Worm (Caenorhabditis elegans): ENCODE data around the gene trul-1.

ce11 chrII:296911-297440, 14.6 kb upstream of the trul-1 start, which contains the start of the genes clec-117 and B0432.1:
- TF ChIP-seq unc-39 (tag; optimal IDR thresholded peaks at IDR 0.05) (no peak), nhr-77 (tag; optimal IDR thresholded peaks at IDR 0.05) (no peak), nfya-1 (tag; optimal IDR thresholded peaks at IDR 0.05; ENCODE audit: insufficient read depth) (no peak), nhr-76 (tag; optimal IDR thresholded peaks at IDR 0.05) (no peak), fos-1 (tag; optimal IDR thresholded peaks at IDR 0.05) (no peak), ztf-4 (tag; optimal IDR thresholded peaks at IDR 0.05) (no peak), nhr-237 (tag; optimal IDR thresholded peaks at IDR 0.05) (no peak), lin-39 (tag; optimal IDR thresholded peaks at IDR 0.05) (no peak), nhr-11 (tag; optimal IDR thresholded peaks at IDR 0.05) (no peak), nhr-23 (tag; optimal IDR thresholded peaks at IDR 0.05) (no peak), unc-62 (GFP tag; optimal IDR thresholded peaks at IDR 0.05) (no peak), lin-15B (tag; optimal IDR thresholded peaks at IDR 0.05) (no peak), skn-1 (tag; optimal IDR thresholded peaks at IDR 0.05) (no peak), ceh-16 (tag; optimal IDR thresholded peaks at IDR 0.05) (no peak)

Measured in whole organism, L3 larva.